Worm (Caenorhabditis elegans) whole organism, L3 larva: Measurements from ENCODE around the gene C30G7.4.

Source experiments
- ama-1 ChIP-seq: fragments of 150-350 bp; optimal IDR thresholded peaks from 2 replicates; lab custom pipeline; 2018
- ceh-16 ChIP-seq: sonication (generic microtip); optimal IDR thresholded peaks from 2 replicates; lab custom pipeline; 2017; ENCODE audit warnings: missing biosample characterization, missing genetic modification characterization
- ceh-28 ChIP-seq: fragments of 150-350 bp; optimal IDR thresholded peaks from 2 replicates; lab custom pipeline; 2014; ENCODE audit warnings: missing biosample characterization, missing genetic modification reagents, missing genetic modification characterization
- ceh-82 ChIP-seq: fragments of 150-350 bp; optimal IDR thresholded peaks from 2 replicates; lab custom pipeline; 2014; ENCODE audit warnings: missing biosample characterization, missing genetic modification characterization
- fkh-10 ChIP-seq: sonication (generic microtip); optimal IDR thresholded peaks from 2 replicates; lab custom pipeline; 2017; ENCODE audit warnings: missing biosample characterization, missing genetic modification reagents, missing genetic modification characterization
- fos-1 ChIP-seq: fragments of 150-350 bp; optimal IDR thresholded peaks from 2 replicates; lab custom pipeline; 2014; ENCODE audit warnings: missing biosample characterization, missing genetic modification characterization
- hmg-11 ChIP-seq: sonication (generic microtip); optimal IDR thresholded peaks from 2 replicates; lab custom pipeline; 2016; ENCODE audit warnings: missing genetic modification characterization, missing compliant biosample characterization
- nhr-23 ChIP-seq: fragments of 150-350 bp; optimal IDR thresholded peaks from 2 replicates; lab custom pipeline; 2014; ENCODE audit warnings: missing biosample characterization, missing genetic modification reagents, missing genetic modification characterization
- nhr-28 ChIP-seq: fragments of 150-350 bp; optimal IDR thresholded peaks from 2 replicates; lab custom pipeline; 2014; ENCODE audit warnings: missing biosample characterization, missing genetic modification characterization
- skn-1 ChIP-seq: fragments of 150-350 bp; optimal IDR thresholded peaks from 2 replicates; lab custom pipeline; 2014; ENCODE audit warnings: missing biosample characterization, missing genetic modification characterization
- unc-39 ChIP-seq: sonication (generic microtip); optimal IDR thresholded peaks from 4 replicates; lab custom pipeline; 2017; ENCODE audit warnings: missing biosample characterization, missing genetic modification characterization
- unc-62 ChIP-seq: fragments of 150-350 bp; sonication (generic microtip); optimal IDR thresholded peaks from 4 replicates; lab custom pipeline; 2014; ENCODE audit warnings: missing biosample characterization, missing genetic modification reagents, missing genetic modification characterization
- ztf-4 ChIP-seq: fragments of 150-350 bp; optimal IDR thresholded peaks from 2 replicates; lab custom pipeline; 2014; ENCODE audit warnings: missing biosample characterization, missing genetic modification characterization

- TF ChIP-seq nhr-28 (tag; lab: Kevin White, UChicago) (no peak), unc-62 (GFP tag; lab: Kevin White, UChicago) (no peak), ztf-4 (tag; lab: Kevin White, UChicago) (no peak), nhr-23 (tag; lab: Kevin White, UChicago) (no peak), fos-1 (no peak), skn-1 (tag; lab: Kevin White, UChicago) (no peak), hmg-11 (tag; lab: Kevin White, UChicago) (no peak), ceh-28 (tag; lab: Kevin White, UChicago) (no peak), ceh-16 (no peak), unc-39 (no peak), ama-1 (lab: Kevin White, UChicago) (no peak), fkh-10 (GFP tag; lab: Kevin White, UChicago) (no peak), ceh-82 (tag; lab: Kevin White, UChicago) (no peak)
Measured at ce11 chrV:14993620-14994019, 46.7 kb upstream of the C30G7.4 start, which contains the start of gene fil-1.
